Fruit fly (Drosophila melanogaster) whole organism, embryonic: Measurements from ENCODE around the gene mora.

Source experiments
- Adf1 ChIP-seq: fragments of 200-800 bp; sonication (Bioruptor generic); IDR thresholded peaks from 2 replicates; pipeline ENCODE4 v1.3.6; 2022; ENCODE audit warnings: missing biosample characterization, missing genetic modification characterization
- Atf-2 ChIP-seq: fragments of 200-800 bp; sonication (Bioruptor generic); optimal IDR thresholded peaks from 2 replicates; lab custom pipeline; 2016; ENCODE audit warnings: missing biosample characterization, missing genetic modification characterization
- Awh ChIP-seq: fragments of 200-800 bp; sonication (Bioruptor generic); IDR thresholded peaks from 2 replicates; pipeline ENCODE4, ENCODE4 v1.3.6; 2022; ENCODE audit warnings: missing biosample characterization, missing genetic modification characterization
- C15 ChIP-seq: fragments of 200-800 bp; sonication (Bioruptor generic); IDR thresholded peaks from 3 replicates; pipeline ENCODE4 v1.3.6; 2022; ENCODE audit warnings: missing biosample characterization, missing genetic modification characterization
- CG10209 ChIP-seq: fragments of 200-800 bp; sonication (Bioruptor generic); optimal IDR thresholded peaks from 3 replicates; lab custom pipeline; 2017; ENCODE audit warnings: missing biosample characterization, mild to moderate bottlenecking, missing genetic modification characterization, missing genetic modification reagents
- CG10979 ChIP-seq: fragments of 200-800 bp; sonication (Bioruptor generic); optimal IDR thresholded peaks from 2 replicates; lab custom pipeline; 2018; ENCODE audit warnings: missing biosample characterization, mild to moderate bottlenecking, missing genetic modification characterization, moderate library complexity
- CG11398 ChIP-seq: fragments of 200-800 bp; sonication (Bioruptor generic); optimal IDR thresholded peaks from 2 replicates; lab custom pipeline; 2016; ENCODE audit warnings: missing biosample characterization, missing genetic modification characterization
- CG12659 ChIP-seq: fragments of 200-800 bp; sonication (Bioruptor generic); optimal IDR thresholded peaks from 3 replicates; lab custom pipeline; 2017; ENCODE audit warnings: mild to moderate bottlenecking, missing biosample characterization, missing genetic modification reagents, missing genetic modification characterization
- CG13123 ChIP-seq: fragments of 200-800 bp; sonication (Bioruptor generic); optimal IDR thresholded peaks from 2 replicates; lab custom pipeline; 2016; ENCODE audit warnings: missing biosample characterization, missing genetic modification characterization
- CG13296 ChIP-seq: fragments of 200-800 bp; sonication (Bioruptor generic); optimal IDR thresholded peaks from 3 replicates; lab custom pipeline; 2018; ENCODE audit warnings: missing biosample characterization, mild to moderate bottlenecking, missing genetic modification characterization
- CG16815 ChIP-seq: fragments of 200-800 bp; sonication (Bioruptor generic); optimal IDR thresholded peaks from 3 replicates; lab custom pipeline; 2017; ENCODE audit warnings: missing biosample characterization, mild to moderate bottlenecking, missing genetic modification characterization
- CG2712 ChIP-seq: fragments of 200-800 bp; optimal IDR thresholded peaks from 3 replicates; lab custom pipeline; 2019; ENCODE audit warnings: missing biosample characterization, mild to moderate bottlenecking, missing genetic modification characterization, moderate library complexity
- CG3407 ChIP-seq: fragments of 200-800 bp; sonication (Bioruptor generic); optimal IDR thresholded peaks from 2 replicates; lab custom pipeline; 2018; ENCODE audit warnings: missing biosample characterization, mild to moderate bottlenecking, missing genetic modification characterization
- CG3995 ChIP-seq: fragments of 200-800 bp; sonication (Bioruptor generic); optimal IDR thresholded peaks from 3 replicates; lab custom pipeline; 2016; ENCODE audit warnings: missing biosample characterization, missing genetic modification characterization
- CG4404 ChIP-seq: fragments of 200-800 bp; sonication (Bioruptor generic); IDR thresholded peaks from 2 replicates; pipeline ENCODE4 v1.3.6; 2022; ENCODE audit warnings: missing biosample characterization, missing genetic modification characterization
- CG4617 ChIP-seq: fragments of 200-800 bp; sonication (Bioruptor generic); optimal IDR thresholded peaks from 3 replicates; lab custom pipeline; 2016; ENCODE audit warnings: missing biosample characterization, missing genetic modification characterization, borderline replicate concordance
- CG4730 ChIP-seq: fragments of 200-800 bp; sonication (Bioruptor generic); IDR thresholded peaks from 2 replicates; pipeline ENCODE4 v1.3.6; 2022; ENCODE audit warnings: missing biosample characterization, missing genetic modification characterization
- CG6813 ChIP-seq: fragments of 200-800 bp; sonication (Bioruptor generic); optimal IDR thresholded peaks from 2 replicates; lab custom pipeline; 2017; ENCODE audit warnings: missing biosample characterization, missing genetic modification characterization, mild to moderate bottlenecking, moderate library complexity, missing genetic modification reagents
- CrebB ChIP-seq: fragments of 200-800 bp; sonication (Bioruptor generic); optimal IDR thresholded peaks from 3 replicates; lab custom pipeline; 2018; ENCODE audit warnings: missing biosample characterization, mild to moderate bottlenecking, missing genetic modification characterization
- Doc3 ChIP-seq: fragments of 200-800 bp; sonication (Bioruptor generic); IDR thresholded peaks from 3 replicates; pipeline ENCODE4 v1.3.6; 2022; ENCODE audit warnings: missing biosample characterization, missing genetic modification characterization; ENCODE audit not compliant: partially characterized antibody
- Ets65A ChIP-seq: fragments of 200-800 bp; sonication (Bioruptor generic); peaks from one replicate; lab custom pipeline; 2016; ENCODE audit warnings: missing biosample characterization, missing genetic modification characterization
- Fer1 ChIP-seq: fragments of 200-800 bp; sonication (Bioruptor generic); optimal IDR thresholded peaks from 2 replicates; lab custom pipeline; 2017; ENCODE audit warnings: missing biosample characterization, mild to moderate bottlenecking, missing genetic modification characterization
- Fer3 ChIP-seq: fragments of 200-800 bp; sonication (Bioruptor generic); optimal IDR thresholded peaks from 2 replicates; lab custom pipeline; 2018; ENCODE audit warnings: missing biosample characterization, mild to moderate bottlenecking, missing genetic modification characterization, moderate library complexity
- Gsc ChIP-seq: fragments of 200-800 bp; sonication (Bioruptor generic); IDR thresholded peaks from 2 replicates; pipeline ENCODE4 v1.3.6; 2022; ENCODE audit warnings: missing biosample characterization, missing genetic modification characterization
- HmgD ChIP-seq: fragments of 200-800 bp; sonication (Bioruptor generic); optimal IDR thresholded peaks from 3 replicates; lab custom pipeline; 2016; ENCODE audit warnings: missing biosample characterization, missing genetic modification characterization
- Meics ChIP-seq: fragments of 200-800 bp; sonication (Bioruptor generic); optimal IDR thresholded peaks from 2 replicates; lab custom pipeline; 2017; ENCODE audit warnings: missing biosample characterization, mild to moderate bottlenecking, missing genetic modification characterization
- NC2α ChIP-seq: fragments of 200-800 bp; sonication (Bioruptor generic); optimal IDR thresholded peaks from 2 replicates; lab custom pipeline; 2016; ENCODE audit warnings: missing biosample characterization, missing genetic modification characterization
- Ptx1 ChIP-seq: fragments of 200-800 bp; sonication (Bioruptor generic); IDR thresholded peaks from 2 replicates; pipeline ENCODE4 v1.3.6; 2022; ENCODE audit warnings: missing biosample characterization, missing genetic modification characterization
- Rfx ChIP-seq: fragments of 200-800 bp; sonication (Bioruptor generic); IDR thresholded peaks from 2 replicates; pipeline ENCODE4 v1.3.6; 2022; ENCODE audit warnings: missing biosample characterization, missing genetic modification characterization
- Spps ChIP-seq: fragments of 200-800 bp; sonication (Bioruptor generic); optimal IDR thresholded peaks from 2 replicates; lab custom pipeline; 2018; ENCODE audit warnings: missing biosample characterization, mild to moderate bottlenecking, missing genetic modification characterization
- al ChIP-seq: fragments of 200-800 bp; sonication (Bioruptor generic); IDR thresholded peaks from 2 replicates; pipeline ENCODE4 v1.3.6; 2022; ENCODE audit warnings: missing biosample characterization, missing genetic modification characterization
- aop ChIP-seq: fragments of 200-800 bp; sonication (Bioruptor generic); IDR thresholded peaks from 2 replicates; pipeline ENCODE4 v1.3.6; 2022; ENCODE audit warnings: missing biosample characterization, missing genetic modification characterization
- ap ChIP-seq: fragments of 200-800 bp; sonication (Bioruptor generic); IDR thresholded peaks from 2 replicates; pipeline ENCODE4 v1.3.6; 2022; ENCODE audit warnings: missing biosample characterization, missing genetic modification characterization
- ase ChIP-seq: fragments of 200-800 bp; sonication (Bioruptor generic); IDR thresholded peaks from 3 replicates; pipeline ENCODE4 v1.3.6; 2022; ENCODE audit warnings: missing biosample characterization, missing genetic modification characterization
- bigmax ChIP-seq: fragments of 200-800 bp; sonication (Bioruptor generic); optimal IDR thresholded peaks from 2 replicates; lab custom pipeline; 2018; ENCODE audit warnings: missing biosample characterization, mild to moderate bottlenecking, missing genetic modification characterization
- crc ChIP-seq: fragments of 200-800 bp; sonication (Bioruptor generic); optimal IDR thresholded peaks from 2 replicates; lab custom pipeline; 2016; ENCODE audit warnings: missing biosample characterization, missing genetic modification characterization
- dmrt99B ChIP-seq: fragments of 200-800 bp; sonication (Bioruptor generic); optimal IDR thresholded peaks from 2 replicates; lab custom pipeline; 2018; ENCODE audit warnings: missing biosample characterization, mild to moderate bottlenecking, missing genetic modification characterization, moderate library complexity
- her ChIP-seq: fragments of 200-800 bp; sonication (Bioruptor generic); optimal IDR thresholded peaks from 2 replicates; lab custom pipeline; 2016; ENCODE audit warnings: missing biosample characterization, missing genetic modification characterization
- lola ChIP-seq, 3 experiments: fragments of >200 bp in 2 of 3; fragments of 200-800 bp in 1 of 3; sonication (Bioruptor generic) in 1 of 3; optimal IDR thresholded peaks; 2 replicates each; lab custom pipeline; 2017 to 2019; ENCODE audit warnings: missing biosample characterization in 3 of 3, missing genetic modification characterization in 3 of 3, mild to moderate bottlenecking in 1 of 3, moderate library complexity in 1 of 3
- mam ChIP-seq: fragments of 200-800 bp; sonication (Bioruptor generic); optimal IDR thresholded peaks from 3 replicates; lab custom pipeline; 2016; ENCODE audit warnings: missing biosample characterization, missing genetic modification characterization
- p53 ChIP-seq: fragments of 200-800 bp; sonication (Bioruptor generic); optimal IDR thresholded peaks from 2 replicates; lab custom pipeline; 2016; ENCODE audit warnings: missing biosample characterization, missing genetic modification characterization
- prd ChIP-seq, 3 experiments: fragments of >200 bp in 2 of 3; fragments of 200-800 bp in 1 of 3; sonication (Bioruptor generic) in 1 of 3; optimal IDR thresholded peaks in 2 of 3; IDR thresholded peaks in 1 of 3; 2 replicates in 2 of 3; 3 replicates in 1 of 3; pipeline versions ENCODE4 v1.3.6 to Lab custom; 2017 to 2022; ENCODE audit warnings: missing biosample characterization in 1 of 3, missing genetic modification characterization in 1 of 3
- sens ChIP-seq: fragments of 200-800 bp; sonication (Bioruptor generic); peaks from one replicate; lab custom pipeline; 2016; ENCODE audit warnings: missing biosample characterization, missing genetic modification characterization
- sqz ChIP-seq: fragments of 200-800 bp; sonication (Bioruptor generic); optimal IDR thresholded peaks from 3 replicates; lab custom pipeline; 2018; ENCODE audit warnings: missing biosample characterization, mild to moderate bottlenecking, missing genetic modification characterization
- tgo ChIP-seq: fragments of 200-800 bp; sonication (Bioruptor generic); IDR thresholded peaks from 3 replicates; pipeline ENCODE4 v1.3.6; 2022; ENCODE audit warnings: missing biosample characterization, missing genetic modification characterization
- wdn ChIP-seq: fragments of 200-800 bp; sonication (Bioruptor generic); IDR thresholded peaks from 2 replicates; pipeline ENCODE4 v1.3.6; 2022; ENCODE audit warnings: missing biosample characterization, missing genetic modification characterization
- wek ChIP-seq: fragments of 200-800 bp; sonication (Bioruptor generic); optimal IDR thresholded peaks from 3 replicates; lab custom pipeline; 2018; ENCODE audit warnings: missing biosample characterization, mild to moderate bottlenecking, missing genetic modification characterization, moderate library complexity
- zfh1 ChIP-seq: fragments of 200-800 bp; sonication (Bioruptor generic); IDR thresholded peaks from 3 replicates; pipeline ENCODE4 v1.3.6; 2022; ENCODE audit warnings: missing biosample characterization, missing genetic modification characterization

The mora gene

dm6 chr3R:24230423-24231205 is 44.5 kb downstream of the mora start, which contains the start of gene mask (continued):
- TF ChIP-seq aop (no peak), CG3995 (peak; percentile 71), zfh1 (peak; percentile 86), CG4617 (GFP tag; lab: Kevin White, UChicago) (peak; percentile 74), Adf1 (0 out of 2 replicates have a peak, but pooled peaks have one; percentile 25), NC2α (GFP tag; lab: Kevin White, UChicago) (peak; percentile 38), C15 (GFP tag; lab: Robert Waterston, UW) (peak; percentile 48; the same call in 1 of the 3 replicates), CrebB (tag; lab: Kevin White, UChicago) (peak; percentile 85), CG2712 (tag; lab: Kevin White, UChicago) (peak; percentile 52), ap (GFP tag; lab: Robert Waterston, UW) (peak; percentile 69; the same call in 1 of the 2 replicates), Rfx (GFP tag; lab: Robert Waterston, UW) (peak; percentile 93), sens (GFP tag; lab: Kevin White, UChicago) (peak; percentile 81), Ptx1 (GFP tag; lab: Robert Waterston, UW) (peak; percentile 70), ase (peak; percentile 61; the same call in 2 of the 3 replicates), CG4730 (GFP tag; lab: Robert Waterston, UW) (0 out of 2 replicates have a peak, but pooled peaks have one; percentile 7), wek (peak; percentile 70), prd (optimal IDR thresholded peaks at IDR 0.05; lab: Kevin White, UChicago) (no peak), prd (GFP tag; IDR thresholded peaks at IDR 0.05; lab: Robert Waterston, UW) (peak; percentile 44; the same call in 2 of the 3 replicates), crc (GFP tag; lab: Kevin White, UChicago) (peak; percentile 82), CG12659 (GFP tag; lab: Kevin White, UChicago) (peak; percentile 89), lola (GFP tag; optimal IDR thresholded peaks at IDR 0.05; lab: Kevin White, UChicago) (peak in 1 of 3 experiments; percentile 5), CG3407 (GFP tag; lab: Kevin White, UChicago) (peak; percentile 49), CG4404 (GFP tag; lab: Robert Waterston, UW) (no peak), CG10979 (peak; percentile 25), sqz (GFP tag; lab: Kevin White, UChicago) (peak; percentile 78), wdn (GFP tag; lab: Robert Waterston, UW) (peak; percentile 75), Spps (tag; lab: Kevin White, UChicago) (peak; percentile 66), Awh (GFP tag; lab: Robert Waterston, UW) (0 out of 2 replicates have a peak, but pooled peaks have one; percentile 12), CG6813 (peak; percentile 78), tgo (peak; percentile 67), Fer3 (tag; lab: Kevin White, UChicago) (peak; percentile 78), mam (peak; percentile 82), Meics (GFP tag; lab: Kevin White, UChicago) (peak; percentile 85), Fer1 (GFP tag; lab: Kevin White, UChicago) (peak; percentile 72), Atf-2 (GFP tag; lab: Kevin White, UChicago) (peak; percentile 61), CG13123 (GFP tag; lab: Kevin White, UChicago) (peak; percentile 50), Gsc (GFP tag; lab: Robert Waterston, UW) (no peak), her (GFP tag; lab: Kevin White, UChicago) (peak; percentile 70), CG13296 (GFP tag; lab: Kevin White, UChicago) (peak; percentile 81), CG16815 (GFP tag; lab: Kevin White, UChicago) (peak; percentile 43), bigmax (peak; percentile 12), p53 (GFP tag; lab: Kevin White, UChicago) (peak; percentile 74), dmrt99B (tag; lab: Kevin White, UChicago) (no peak), CG10209 (GFP tag; lab: Kevin White, UChicago) (peak; percentile 74), Ets65A (GFP tag; lab: Kevin White, UChicago) (peak; percentile 97), HmgD (GFP tag; lab: Kevin White, UChicago) (peak; percentile 74), Doc3 (GFP tag; lab: Robert Waterston, UW) (no peak), al (GFP tag; lab: Robert Waterston, UW) (peak; percentile 70), CG11398 (GFP tag; lab: Kevin White, UChicago) (peak; percentile 64)
